Fruit fly (Drosophila melanogaster): ENCODE results near the gene Gmd.

Gene Gmd

dm6 chr2L:5007256-5007655, 30.4 kb upstream of the Gmd start (continued):
- TF ChIP-seq Oaz (GFP tag; IDR thresholded peaks at IDR 0.05) = no peak
- TF ChIP-seq grau (tag; optimal IDR thresholded peaks at IDR 0.05) = peak; percentile 65
- peak; percentile 29 for TF ChIP-seq CG2678 (tag; optimal IDR thresholded peaks at IDR 0.05)
- TF ChIP-seq gem (tag; optimal IDR thresholded peaks at IDR 0.05) = no peak
- peak; percentile 40; the same call in 1 of the 2 replicates for TF ChIP-seq slbo (GFP tag; IDR thresholded peaks at IDR 0.05)

- TF ChIP-seq sr (GFP tag; IDR thresholded peaks at IDR 0.05) = peak; percentile 24; the same call in 1 of the 3 replicates
- no peak for TF ChIP-seq CG3847 (GFP tag; IDR thresholded peaks at IDR 0.05)
- TF ChIP-seq zf30C (GFP tag; optimal IDR thresholded peaks at IDR 0.05) = no peak
- no peak for TF ChIP-seq CG31388 (GFP tag; optimal IDR thresholded peaks at IDR 0.05)
- TF ChIP-seq sens (GFP tag) = peak; percentile 55
- TF ChIP-seq gem (tag; optimal IDR thresholded peaks at IDR 0.05) = no peak
These were observed 29.5 kb upstream of the Gmd start for dm6 chr2L:5006323-5006722.

- TF ChIP-seq rib (GFP tag; IDR thresholded peaks at IDR 0.05) (no peak), chinmo (GFP tag; IDR thresholded peaks at IDR 0.05; ENCODE audit: partially characterized antibody) (0 out of 4 replicates have a peak, but pooled peaks have one; percentile 52), CG31224 (GFP tag; IDR thresholded peaks at IDR 0.05) (no peak), z (GFP tag; IDR thresholded peaks at IDR 0.05) (0 out of 3 replicates have a peak, but pooled peaks have one; percentile 24), Awh (GFP tag; IDR thresholded peaks at IDR 0.05) (no peak), Hr78 (GFP tag; optimal IDR thresholded peaks at IDR 0.05) (peak in 1 of 2 experiments; percentile 89), CG6791 (GFP tag; IDR thresholded peaks at IDR 0.05; ENCODE audit: partially characterized antibody) (0 out of 3 replicates have a peak, but pooled peaks have one; percentile 26)
These were observed 28.6 kb upstream of the Gmd start for dm6 chr2L:5005464-5005764.

- TF ChIP-seq disco-r (GFP tag; optimal IDR thresholded peaks at IDR 0.05) (peak; percentile 86), CG8944 (GFP tag; optimal IDR thresholded peaks at IDR 0.05) (peak; percentile 94), onecut (GFP tag; IDR thresholded peaks at IDR 0.05) (peak; percentile 86), CG18011 (GFP tag; optimal IDR thresholded peaks at IDR 0.05) (peak; percentile 82), seq (GFP tag; IDR thresholded peaks at IDR 0.05) (peak; percentile 96), CG30403 (GFP tag; optimal IDR thresholded peaks at IDR 0.05) (peak; percentile 95), CG12744 (GFP tag; optimal IDR thresholded peaks at IDR 0.05) (peak; percentile 95), CG2202 (tag; optimal IDR thresholded peaks at IDR 0.05) (peak; percentile 79), Nf-YB (GFP tag; optimal IDR thresholded peaks at IDR 0.05) (peak; percentile 75), Taf1 (GFP tag; IDR thresholded peaks at IDR 0.05) (peak; percentile 94), p53 (GFP tag; optimal IDR thresholded peaks at IDR 0.05) (peak; percentile 89), CG7963 (GFP tag; IDR thresholded peaks at IDR 0.05; ENCODE audit: partially characterized antibody) (no peak), gem (tag; optimal IDR thresholded peaks at IDR 0.05) (peak; percentile 95), CG2116 (GFP tag; optimal IDR thresholded peaks at IDR 0.05) (peak; percentile 57), tio (GFP tag; optimal IDR thresholded peaks at IDR 0.05) (no peak), CG8765 (GFP tag; IDR thresholded peaks at IDR 0.05) (peak; percentile 83), knrl (GFP tag; IDR thresholded peaks at IDR 0.05; ENCODE audit: partially characterized antibody) (no peak), CG43689 (GFP tag; IDR thresholded peaks at IDR 0.05) (peak; percentile 88), ab (GFP tag; optimal IDR thresholded peaks at IDR 0.05) (peak; percentile 85), Abd-B (GFP tag; optimal IDR thresholded peaks at IDR 0.05) (peak; percentile 91), Eip74EF (GFP tag; optimal IDR thresholded peaks at IDR 0.05) (peak in 1 of 2 experiments; percentile 88), CG12299 (tag; optimal IDR thresholded peaks at IDR 0.05) (peak; percentile 95), Lhr (GFP tag; optimal IDR thresholded peaks at IDR 0.05) (peak; percentile 67), Hr3 (GFP tag; optimal IDR thresholded peaks at IDR 0.05) (peak; percentile 92), prd (optimal IDR thresholded peaks at IDR 0.05) (no peak), prd (GFP tag; IDR thresholded peaks at IDR 0.05) (peak; percentile 98), gfzf (GFP tag; optimal IDR thresholded peaks at IDR 0.05) (peak; percentile 11), CG15073 (GFP tag; optimal IDR thresholded peaks at IDR 0.05) (peak; percentile 74), CG14667 (GFP tag; IDR thresholded peaks at IDR 0.05) (peak; percentile 95)
These were observed 28.0 kb upstream of the Gmd start for dm6 chr2L:5004677-5005463.

Measured in whole organism, embryonic.